Worm (Caenorhabditis elegans) whole organism, L4/young adult: ENCODE measurements around the gene cyp-14A3.

Experiments
- W03F9.2 ChIP-seq: fragments of 150-350 bp; optimal IDR thresholded peaks from 2 replicates; lab custom pipeline; 2014; ENCODE audit warnings: missing biosample characterization, missing genetic modification characterization
- dao-5 ChIP-seq: sonication (generic microtip); optimal IDR thresholded peaks from 2 replicates; lab custom pipeline; 2016; ENCODE audit warnings: missing genotype, missing genetic modification characterization, moderate library complexity, missing compliant biosample characterization
- him-1 ChIP-seq: sonication (generic microtip); optimal IDR thresholded peaks from 2 replicates; lab custom pipeline; 2016; ENCODE audit warnings: missing genotype, missing genetic modification reagents, missing genetic modification characterization, missing compliant biosample characterization

- TF ChIP-seq him-1 (tag; lab: Kevin White, UChicago) (no peak), W03F9.2 (tag; lab: Kevin White, UChicago) (no peak), dao-5 (no peak)
Measured at ce11 chrX:13247614-13248013, 26.4 kb downstream of the cyp-14A3 start.
